Fruit fly (Drosophila melanogaster): ENCODE results near the gene CG31200.

DNA sequence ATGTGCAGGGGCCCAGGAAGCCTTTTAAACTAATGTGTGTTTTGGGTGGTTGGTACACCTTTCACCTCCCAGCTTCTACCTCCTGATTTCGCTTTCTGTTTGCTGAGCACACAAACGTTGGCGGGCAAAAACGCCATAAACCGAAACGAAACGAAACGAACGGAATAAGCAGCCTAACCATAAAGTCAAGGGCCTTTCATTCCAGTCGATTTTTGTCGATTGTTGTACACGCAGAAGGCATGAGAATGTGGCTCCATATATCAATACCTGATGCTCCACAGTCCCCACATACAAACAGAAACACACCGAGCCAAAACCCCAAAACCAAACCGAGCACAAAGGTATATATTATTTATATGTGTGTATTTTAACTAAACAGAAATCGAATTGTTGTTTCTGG is 21.6 kb downstream of the CG31200 start:
- TF ChIP-seq psq (optimal IDR thresholded peaks at IDR 0.05): no peak
- no peak for TF ChIP-seq CG8478 (optimal IDR thresholded peaks at IDR 0.05)
- TF ChIP-seq usp (GFP tag; optimal IDR thresholded peaks at IDR 0.05): no peak

Data from whole organism.